Worm (Caenorhabditis elegans) whole organism, L1 larva: Measurements from ENCODE around the gene tsp-18.

Source experiments
- egl-27 ChIP-seq, 2 experiments: fragments of 150-350 bp in 1 of 2; sonication (generic microtip); optimal IDR thresholded peaks; 3 replicates each; lab custom pipeline; 2017 to 2018; ENCODE audit warnings: missing biosample characterization in 2 of 2, missing genetic modification characterization in 2 of 2, missing genetic modification reagents in 2 of 2
- jun-1 ChIP-seq: fragments of 150-350 bp; optimal IDR thresholded peaks from 2 replicates; lab custom pipeline; 2014; ENCODE audit warnings: missing biosample characterization, missing genetic modification reagents, missing genetic modification characterization
- lin-39 ChIP-seq: fragments of 150-350 bp; optimal IDR thresholded peaks from 2 replicates; lab custom pipeline; 2014; ENCODE audit warnings: missing biosample characterization, missing genetic modification reagents, missing genetic modification characterization
- lsy-2 ChIP-seq, 2 experiments: fragments of 150-350 bp; optimal IDR thresholded peaks; 2 replicates each; lab custom pipeline; 2014; ENCODE audit warnings: missing biosample characterization in 2 of 2, missing genetic modification characterization in 2 of 2
- nhr-77 ChIP-seq: fragments of 150-350 bp; optimal IDR thresholded peaks from 2 replicates; lab custom pipeline; 2014; ENCODE audit warnings: missing biosample characterization, missing genetic modification characterization

ce11 chrII:5884252-5884651 lies 20.1 kb upstream of the tsp-18 start, which contains the start of gene rfip-1:
- TF ChIP-seq nhr-77 (tag; lab: Kevin White, UChicago) (no peak), lin-39 (no peak), jun-1 (tag; lab: Kevin White, UChicago) (no peak), egl-27 (tag; optimal IDR thresholded peaks at IDR 0.05; lab: Kevin White, UChicago) (no peak), lsy-2 (tag; optimal IDR thresholded peaks at IDR 0.05; lab: Kevin White, UChicago) (no peak)
